Fruit fly (Drosophila melanogaster) whole organism, prepupa: ENCODE data around the gene Charon.

ENCODE experiments used
- CG10669 ChIP-seq: fragments of 200-800 bp; sonication (Bioruptor generic); optimal IDR thresholded peaks from 3 replicates; lab custom pipeline; 2018; ENCODE audit warnings: missing biosample characterization, mild to moderate bottlenecking, missing genetic modification characterization, moderate library complexity
- CG11762 ChIP-seq: fragments of 200-800 bp; sonication (Bioruptor generic); optimal IDR thresholded peaks from 3 replicates; lab custom pipeline; 2016; ENCODE audit warnings: missing biosample characterization, missing genetic modification characterization; ENCODE audit not compliant: insufficient read depth
- CG16779 ChIP-seq: fragments of 200-800 bp; sonication (Bioruptor generic); optimal IDR thresholded peaks from 3 replicates; lab custom pipeline; 2017; ENCODE audit warnings: missing biosample characterization, mild to moderate bottlenecking, missing genetic modification characterization
- CG3919 ChIP-seq: fragments of 200-800 bp; sonication (Bioruptor generic); optimal IDR thresholded peaks from 3 replicates; lab custom pipeline; 2016; ENCODE audit warnings: missing biosample characterization, missing genetic modification characterization
- CG6163 ChIP-seq: fragments of 200-800 bp; sonication (Bioruptor generic); IDR thresholded peaks from 3 replicates; pipeline ENCODE4 v1.3.6; 2022; ENCODE audit warnings: missing biosample characterization, missing genetic modification characterization
- CG6276 ChIP-seq: fragments of 200-800 bp; sonication (Bioruptor generic); optimal IDR thresholded peaks from 2 replicates; lab custom pipeline; 2017; ENCODE audit warnings: missing biosample characterization, mild to moderate bottlenecking, missing genetic modification characterization
- CG7368 ChIP-seq: fragments of 200-800 bp; sonication (Bioruptor generic); optimal IDR thresholded peaks from 3 replicates; lab custom pipeline; 2016; ENCODE audit warnings: missing biosample characterization, missing genetic modification characterization
- CG8119 ChIP-seq: fragments of 200-800 bp; sonication (Bioruptor generic); IDR thresholded peaks from 3 replicates; pipeline ENCODE4 v1.3.6; 2022; ENCODE audit warnings: missing biosample characterization, missing genetic modification characterization
- CG8319 ChIP-seq: fragments of 200-800 bp; sonication (Bioruptor generic); optimal IDR thresholded peaks from 3 replicates; lab custom pipeline; 2016; ENCODE audit warnings: missing biosample characterization, missing genetic modification characterization
- CG8632 ChIP-seq: fragments of 200-800 bp; sonication (Bioruptor generic); optimal IDR thresholded peaks from 3 replicates; lab custom pipeline; 2016; ENCODE audit warnings: missing biosample characterization, missing genetic modification characterization
- CG9139 ChIP-seq: fragments of 200-800 bp; sonication (Bioruptor generic); optimal IDR thresholded peaks from 3 replicates; lab custom pipeline; 2017; ENCODE audit warnings: missing biosample characterization, mild to moderate bottlenecking, missing genetic modification characterization
- Eip75B ChIP-seq: fragments of 200-800 bp; sonication (Bioruptor generic); optimal IDR thresholded peaks from 3 replicates; lab custom pipeline; 2016; ENCODE audit warnings: missing biosample characterization, missing genetic modification characterization
- Eip78C ChIP-seq: fragments of 200-800 bp; sonication (Bioruptor generic); peaks from one replicate; lab custom pipeline; 2016; ENCODE audit warnings: missing biosample characterization, missing genetic modification characterization
- Gug ChIP-seq: fragments of 200-800 bp; sonication (Bioruptor generic); IDR thresholded peaks from 2 replicates; pipeline ENCODE4 v1.3.6; 2022; ENCODE audit warnings: missing biosample characterization, missing genetic modification characterization
- Hr38 ChIP-seq: sonication (Bioruptor generic); optimal IDR thresholded peaks from 2 replicates; lab custom pipeline; 2016; ENCODE audit warnings: missing biosample characterization, missing genetic modification characterization
- Hr39 ChIP-seq: fragments of 200-800 bp; sonication (Bioruptor generic); optimal IDR thresholded peaks from 2 replicates; lab custom pipeline; 2016; ENCODE audit warnings: missing biosample characterization, missing genetic modification characterization
- Hr4 ChIP-seq: fragments of 200-800 bp; sonication (Bioruptor generic); optimal IDR thresholded peaks from 3 replicates; lab custom pipeline; 2016; ENCODE audit warnings: missing biosample characterization, missing genetic modification characterization
- Smox ChIP-seq: fragments of 200-800 bp; sonication (Bioruptor generic); optimal IDR thresholded peaks from 3 replicates; lab custom pipeline; 2016; ENCODE audit warnings: missing biosample characterization, missing genetic modification characterization
- Sox102F ChIP-seq: fragments of 200-800 bp; sonication (Bioruptor generic); optimal IDR thresholded peaks from 2 replicates; lab custom pipeline; 2016; ENCODE audit warnings: missing biosample characterization, mild to moderate bottlenecking, missing genetic modification characterization
- achi ChIP-seq: fragments of 200-800 bp; sonication (Bioruptor generic); optimal IDR thresholded peaks from 3 replicates; lab custom pipeline; 2016; ENCODE audit warnings: missing biosample characterization, missing genetic modification characterization
- cyc ChIP-seq: fragments of 200-800 bp; sonication (Bioruptor generic); optimal IDR thresholded peaks from 3 replicates; lab custom pipeline; 2016; ENCODE audit warnings: missing biosample characterization, missing genetic modification characterization
- dac ChIP-seq: fragments of 200-800 bp; sonication (Bioruptor generic); optimal IDR thresholded peaks from 2 replicates; lab custom pipeline; 2017; ENCODE audit warnings: missing biosample characterization, mild to moderate bottlenecking, missing genetic modification characterization
- eg ChIP-seq: fragments of 200-800 bp; sonication (Bioruptor generic); IDR thresholded peaks from 3 replicates; pipeline ENCODE4 v1.3.6; 2022; ENCODE audit warnings: missing biosample characterization, missing genetic modification characterization
- fd59A ChIP-seq: fragments of 200-800 bp; sonication (Bioruptor generic); optimal IDR thresholded peaks from 2 replicates; lab custom pipeline; 2017; ENCODE audit warnings: missing biosample characterization, mild to moderate bottlenecking, missing genetic modification characterization, missing genetic modification reagents
- fd85E ChIP-seq: fragments of 200-800 bp; sonication (Bioruptor generic); optimal IDR thresholded peaks from 3 replicates; lab custom pipeline; 2016; ENCODE audit warnings: missing biosample characterization, missing genetic modification characterization
- fkh ChIP-seq: fragments of 200-800 bp; sonication (Bioruptor generic); optimal IDR thresholded peaks from 3 replicates; lab custom pipeline; 2017; ENCODE audit warnings: missing biosample characterization, mild to moderate bottlenecking, missing genetic modification characterization, moderate library complexity
- net ChIP-seq: fragments of 200-800 bp; sonication (Bioruptor generic); optimal IDR thresholded peaks from 3 replicates; lab custom pipeline; 2016; ENCODE audit warnings: missing biosample characterization, missing genetic modification characterization
- salr ChIP-seq, 2 experiments: fragments of 200-800 bp; sonication (Bioruptor generic); optimal IDR thresholded peaks; 3 replicates each; lab custom pipeline; 2016 to 2018; ENCODE audit warnings: missing biosample characterization in 2 of 2, missing genetic modification characterization in 2 of 2, mild to moderate bottlenecking in 1 of 2
- svp ChIP-seq: fragments of 200-800 bp; sonication (Bioruptor generic); peaks from one replicate; lab custom pipeline; 2016; ENCODE audit warnings: missing biosample characterization, missing genetic modification characterization
- vri ChIP-seq: fragments of 200-800 bp; sonication (Bioruptor generic); optimal IDR thresholded peaks from 3 replicates; lab custom pipeline; 2016; ENCODE audit warnings: missing biosample characterization, mild to moderate bottlenecking, missing genetic modification characterization

Gene Charon

DNA sequence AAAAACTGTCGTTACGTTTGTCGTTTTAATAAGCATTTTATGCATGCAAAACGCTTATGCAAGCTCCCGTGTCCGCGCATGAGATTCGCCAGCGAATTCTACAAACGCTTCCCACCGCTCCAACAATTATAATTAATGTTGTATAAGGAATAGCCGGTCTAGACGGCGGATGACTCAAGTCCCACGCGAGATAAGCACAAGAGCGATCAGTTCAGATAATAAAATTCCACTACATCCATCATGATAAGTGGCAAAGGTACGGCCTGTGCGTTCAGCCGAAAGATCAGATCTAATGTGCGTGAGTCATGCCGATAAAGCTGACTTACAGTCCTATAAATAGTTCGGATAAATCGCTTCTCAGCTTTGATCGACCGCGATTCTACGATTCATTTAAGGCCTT lies 46.1 kb downstream of the Charon start:
- no peak for TF ChIP-seq Hr38 (GFP tag; lab: Kevin White, UChicago)
- peak; percentile 66 for TF ChIP-seq svp (GFP tag; lab: Kevin White, UChicago)

DNA sequence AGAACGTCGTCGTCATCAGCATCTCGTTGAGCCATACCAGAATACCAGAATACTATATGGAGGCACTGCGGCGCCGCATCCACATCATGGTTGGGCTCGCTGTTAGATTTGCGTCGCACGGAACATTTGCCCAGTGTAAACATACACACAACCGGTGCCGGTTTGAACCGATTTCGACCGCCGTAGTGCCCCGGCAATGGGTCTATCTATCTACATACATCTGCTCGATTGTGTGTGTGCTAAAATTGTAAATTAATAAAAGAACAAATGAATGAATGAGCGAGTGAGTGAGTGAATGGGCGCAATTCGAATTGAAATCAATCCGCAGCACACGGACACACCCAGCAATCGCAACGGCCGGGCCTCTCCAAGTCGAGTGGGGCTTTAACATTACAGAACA lies 47.2 kb downstream of the Charon start:
- TF ChIP-seq Smox (GFP tag; lab: Kevin White, UChicago) (no peak), CG16779 (tag; lab: Kevin White, UChicago) (peak; percentile 45), svp (GFP tag; lab: Kevin White, UChicago) (peak; percentile 2), fkh (GFP tag; lab: Kevin White, UChicago) (peak; percentile 82)

DNA sequence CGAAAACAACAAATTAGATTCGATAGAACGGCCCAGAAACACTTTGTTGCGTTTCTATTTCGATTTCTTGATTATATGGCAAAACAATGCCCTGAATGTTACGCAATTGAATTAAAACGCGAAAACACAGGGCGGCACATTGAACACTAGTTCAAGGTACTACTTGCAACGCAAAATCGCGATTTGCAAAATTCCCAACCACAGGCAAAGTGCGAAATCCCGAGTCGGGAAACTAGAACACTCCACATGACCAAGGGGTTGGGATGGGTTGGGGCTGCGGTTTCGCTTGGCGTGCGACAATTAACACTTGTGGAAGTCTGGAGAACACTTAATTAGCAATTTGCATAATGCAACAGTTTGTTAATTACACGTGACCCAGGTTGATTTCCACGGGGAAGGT lies 48.3 kb downstream of the Charon start:
- peak; percentile 5 for TF ChIP-seq CG10669 (GFP tag; lab: Kevin White, UChicago)
- no peak for TF ChIP-seq eg (GFP tag; lab: Robert Waterston, UW)
- TF ChIP-seq CG8319 (GFP tag; lab: Kevin White, UChicago), result no peak
- TF ChIP-seq Gug, result no peak
- TF ChIP-seq achi (GFP tag; lab: Kevin White, UChicago), result no peak

DNA sequence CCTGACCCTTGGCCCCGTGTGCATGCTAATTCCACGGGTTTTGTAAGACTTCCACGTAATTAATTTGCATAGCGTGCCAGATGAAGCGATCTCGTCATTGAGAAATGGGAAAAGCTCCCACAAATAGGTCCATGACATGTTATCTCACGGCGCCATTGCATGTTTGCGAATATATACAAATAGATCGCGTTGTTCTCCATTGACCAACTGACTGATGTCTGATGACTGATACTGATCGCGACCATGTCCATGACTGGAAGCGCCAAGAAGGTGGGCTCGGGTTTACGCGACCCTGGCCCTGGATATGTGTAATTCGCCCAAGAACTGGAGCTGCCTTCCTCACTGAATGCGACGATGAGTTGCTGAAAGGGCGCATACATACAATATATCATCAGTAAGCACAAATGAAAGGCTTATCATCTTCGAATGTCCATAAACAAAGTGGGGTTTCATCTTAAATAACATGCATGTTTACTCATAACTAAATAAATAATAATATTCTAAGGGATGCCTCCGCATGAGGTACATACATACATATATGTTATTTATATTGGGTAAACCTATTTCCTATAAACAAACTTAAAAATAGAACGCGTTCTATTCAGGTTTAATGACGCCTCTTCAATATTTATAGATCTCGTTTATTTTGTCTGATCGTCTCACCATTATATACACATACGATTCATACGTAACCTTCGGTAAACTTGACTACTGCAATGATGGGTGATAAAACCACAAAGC lies 49.4 kb downstream of the Charon start:
- TF ChIP-seq Sox102F (GFP tag; lab: Kevin White, UChicago), result no peak
- peak; percentile 82 for TF ChIP-seq fkh (GFP tag; lab: Kevin White, UChicago)
- TF ChIP-seq fd85E (GFP tag; lab: Kevin White, UChicago), result no peak
- no peak for TF ChIP-seq vri (GFP tag; lab: Kevin White, UChicago)
- no peak for TF ChIP-seq Smox (GFP tag; lab: Kevin White, UChicago)
- TF ChIP-seq salr (GFP tag; optimal IDR thresholded peaks at IDR 0.05; lab: Kevin White, UChicago), result no peak
- peak; percentile 72 for TF ChIP-seq svp (GFP tag; lab: Kevin White, UChicago)
- no peak for TF ChIP-seq net (GFP tag; lab: Kevin White, UChicago)
- TF ChIP-seq CG7368 (GFP tag; lab: Kevin White, UChicago), result no peak
- peak; percentile 40 for TF ChIP-seq Eip78C (GFP tag; lab: Kevin White, UChicago)
- TF ChIP-seq CG3919 (GFP tag; lab: Kevin White, UChicago), result no peak
- TF ChIP-seq CG11762 (GFP tag; lab: Kevin White, UChicago), result no peak
- TF ChIP-seq dac (GFP tag; lab: Kevin White, UChicago), result no peak

DNA sequence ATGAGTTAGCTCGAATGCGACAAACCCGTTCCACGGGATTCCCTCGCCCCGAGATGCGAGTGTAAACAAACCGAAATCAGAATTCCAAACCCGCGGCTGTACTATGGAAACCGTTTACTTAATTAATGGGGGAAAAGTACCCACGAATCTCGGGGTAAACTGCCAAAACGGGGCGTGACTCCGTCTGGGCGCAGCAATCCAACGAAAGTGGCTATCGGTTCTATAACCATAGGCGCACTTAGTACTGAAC lies 50.0 kb downstream of the Charon start:
- peak; percentile 29 for TF ChIP-seq fkh (GFP tag; lab: Kevin White, UChicago)
- TF ChIP-seq CG9139 (GFP tag; lab: Kevin White, UChicago), result no peak
- no peak for TF ChIP-seq Eip75B (GFP tag; lab: Kevin White, UChicago)

DNA sequence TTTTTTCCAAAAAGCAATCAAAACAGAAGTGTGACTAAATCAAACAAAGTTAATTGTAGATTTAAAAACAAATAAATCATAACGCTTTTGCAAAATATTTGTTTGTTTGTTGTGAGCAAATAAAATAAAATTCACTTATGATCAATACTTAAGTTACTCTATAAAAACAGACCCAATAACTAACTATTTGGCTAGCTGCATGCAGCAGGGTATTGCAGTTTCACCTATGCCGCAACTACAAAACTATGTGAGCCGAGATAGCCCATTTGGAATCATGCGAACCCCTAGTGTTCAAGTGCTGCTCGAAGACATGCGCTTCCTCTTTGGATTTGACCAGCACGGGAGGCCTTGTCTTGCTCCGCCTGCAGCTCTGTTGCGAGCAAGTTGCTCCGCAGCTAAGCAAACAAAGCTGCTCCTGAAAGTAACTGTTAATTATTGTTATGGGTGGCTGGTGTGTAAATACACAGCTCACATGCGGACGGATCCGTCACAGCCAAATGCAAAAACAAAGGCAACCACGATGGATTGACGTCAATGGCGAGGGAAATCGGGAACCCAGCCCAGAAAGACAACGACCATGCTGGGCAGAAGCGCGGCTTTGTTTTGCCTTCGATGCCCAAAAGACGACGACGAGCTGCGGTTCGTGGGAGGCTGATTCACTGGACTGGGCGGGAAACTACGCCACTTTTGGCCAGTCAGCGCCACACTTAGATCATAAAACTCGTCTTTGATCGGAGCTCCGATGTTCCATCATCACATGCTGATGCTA lies 50.5 kb downstream of the Charon start:
- TF ChIP-seq cyc (GFP tag; lab: Kevin White, UChicago), result no peak
- no peak for TF ChIP-seq CG8119 (GFP tag; lab: Robert Waterston, UW)
- TF ChIP-seq CG8632 (GFP tag; lab: Kevin White, UChicago), result no peak
- TF ChIP-seq Hr4 (GFP tag; lab: Kevin White, UChicago), result no peak
- TF ChIP-seq Hr39 (GFP tag; lab: Kevin White, UChicago), result no peak
- TF ChIP-seq CG6276 (GFP tag; lab: Kevin White, UChicago), result no peak
- TF ChIP-seq CG6163 (GFP tag; lab: Robert Waterston, UW), result no peak
- TF ChIP-seq net (GFP tag; lab: Kevin White, UChicago), result no peak
- no peak for TF ChIP-seq achi (GFP tag; lab: Kevin White, UChicago)
- TF ChIP-seq Eip78C (GFP tag; lab: Kevin White, UChicago), result peak; percentile 21
- no peak for TF ChIP-seq CG8319 (GFP tag; lab: Kevin White, UChicago)
- peak; percentile 34 for TF ChIP-seq svp (GFP tag; lab: Kevin White, UChicago)
- TF ChIP-seq Eip75B (GFP tag; lab: Kevin White, UChicago), result no peak
- no peak for TF ChIP-seq CG3919 (GFP tag; lab: Kevin White, UChicago)
- no peak for TF ChIP-seq eg (GFP tag; lab: Robert Waterston, UW)
- no peak for TF ChIP-seq fd59A (GFP tag; lab: Kevin White, UChicago)
- TF ChIP-seq, all 60 proteins: peak for 2
